Worm (Caenorhabditis elegans) whole organism, L2 larva: ENCODE results near the gene atg-4.2.

Experiments used
- alr-1 ChIP-seq: fragments of 150-350 bp; optimal IDR thresholded peaks from 2 replicates; lab custom pipeline; 2014; ENCODE audit warnings: missing biosample characterization, missing genetic modification characterization
- lin-39 ChIP-seq: fragments of 150-350 bp; optimal IDR thresholded peaks from 2 replicates; lab custom pipeline; 2014; ENCODE audit warnings: missing biosample characterization, missing genetic modification reagents, missing genetic modification characterization
- nhr-237 ChIP-seq: fragments of 150-350 bp; optimal IDR thresholded peaks from 2 replicates; lab custom pipeline; 2014; ENCODE audit warnings: missing biosample characterization, missing genetic modification characterization
- snpc-4 ChIP-seq: fragments of 150-350 bp; optimal IDR thresholded peaks from 2 replicates; lab custom pipeline; 2014; ENCODE audit warnings: missing biosample characterization, missing genetic modification characterization
- unc-62 ChIP-seq: fragments of 150-350 bp; optimal IDR thresholded peaks from 2 replicates; lab custom pipeline; 2014; ENCODE audit warnings: missing biosample characterization, missing genetic modification reagents, missing genetic modification characterization
- ztf-11 ChIP-seq: sonication (generic microtip); optimal IDR thresholded peaks from 2 replicates; lab custom pipeline; 2017; ENCODE audit warnings: missing biosample characterization, missing genetic modification characterization

- TF ChIP-seq alr-1 (no peak), snpc-4 (tag; lab: Kevin White, UChicago) (no peak), nhr-237 (tag; lab: Kevin White, UChicago) (no peak), lin-39 (tag; lab: Kevin White, UChicago) (no peak), unc-62 (GFP tag; lab: Kevin White, UChicago) (no peak), ztf-11 (tag; lab: Kevin White, UChicago) (no peak)
Measured at ce11 chrIV:11659794-11660312, 8.0 kb upstream of the atg-4.2 start, which contains the start of gene ZK792.1.
